Fruit fly (Drosophila melanogaster) Kc167 (cell line): ENCODE results near the gene Tgt.

Source experiments
- Myc ChIP-seq: fragments of >200 bp; optimal IDR thresholded peaks from 2 replicates; lab custom pipeline; 2017; ENCODE audit warnings: missing external identifiers
- Sin3A ChIP-seq: fragments of >200 bp; optimal IDR thresholded peaks from 2 replicates; lab custom pipeline; 2018; ENCODE audit warnings: missing external identifiers
- h ChIP-seq: fragments of >200 bp; optimal IDR thresholded peaks from 3 replicates; lab custom pipeline; 2018; ENCODE audit warnings: missing external identifiers
- insv ChIP-seq: fragments of >200 bp; optimal IDR thresholded peaks from 3 replicates; lab custom pipeline; 2018; ENCODE audit warnings: missing external identifiers
- psq ChIP-seq: fragments of >200 bp; optimal IDR thresholded peaks from 2 replicates; lab custom pipeline; 2017; ENCODE audit warnings: missing external identifiers
- ttk ChIP-seq: sonication (Bioruptor generic); optimal IDR thresholded peaks from 2 replicates; lab custom pipeline; 2017; ENCODE audit warnings: missing external identifiers

The Tgt gene

DNA sequence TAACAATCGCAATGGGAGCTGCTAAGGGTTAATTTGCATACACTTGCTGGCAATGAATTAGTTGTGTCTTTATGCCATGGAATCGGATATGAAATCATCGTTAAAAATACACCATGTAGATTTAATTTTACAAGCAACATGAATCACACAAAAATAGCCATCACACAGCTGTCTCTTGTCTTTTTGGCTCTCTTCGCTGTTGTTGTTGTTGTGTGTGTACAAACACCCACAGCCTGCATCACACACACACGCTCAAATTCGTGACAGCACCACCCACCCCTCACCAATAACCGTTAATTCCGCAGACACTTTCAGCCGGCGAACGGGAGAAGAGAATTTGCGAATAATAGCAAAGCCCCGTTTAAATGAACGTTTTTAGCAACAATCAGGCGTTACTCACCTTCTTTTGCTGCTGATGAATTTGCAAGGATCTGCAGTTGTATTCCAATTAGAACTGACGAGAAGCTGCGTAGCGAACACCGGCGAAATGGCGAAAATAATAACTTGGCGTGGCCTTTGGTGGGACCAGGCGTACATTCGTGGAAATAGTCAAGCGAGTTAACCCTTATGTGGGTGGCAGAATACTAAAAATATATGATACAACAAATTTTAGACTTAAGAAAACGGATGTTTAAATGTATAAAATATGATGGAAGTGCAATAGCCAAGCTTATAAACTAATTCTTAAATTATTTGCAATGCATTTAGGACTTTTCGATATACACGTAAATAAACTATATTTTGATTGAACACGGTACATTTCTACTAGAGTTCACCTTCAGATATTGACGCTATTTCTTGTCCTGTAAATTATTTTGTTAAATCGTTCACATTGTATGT is 26.0 kb upstream of the Tgt start, which contains the start of gene capt:
capt (minus strand) TSS at position 584 of the 840 bp plus-strand sequence.
- no peak for TF ChIP-seq ttk
- TF ChIP-seq insv (lab: Kevin White, UChicago): no peak
- TF ChIP-seq h (lab: Kevin White, UChicago): no peak
- peak; percentile 89 for TF ChIP-seq Sin3A (lab: Kevin White, UChicago)
- no peak for TF ChIP-seq psq (lab: Kevin White, UChicago)

DNA sequence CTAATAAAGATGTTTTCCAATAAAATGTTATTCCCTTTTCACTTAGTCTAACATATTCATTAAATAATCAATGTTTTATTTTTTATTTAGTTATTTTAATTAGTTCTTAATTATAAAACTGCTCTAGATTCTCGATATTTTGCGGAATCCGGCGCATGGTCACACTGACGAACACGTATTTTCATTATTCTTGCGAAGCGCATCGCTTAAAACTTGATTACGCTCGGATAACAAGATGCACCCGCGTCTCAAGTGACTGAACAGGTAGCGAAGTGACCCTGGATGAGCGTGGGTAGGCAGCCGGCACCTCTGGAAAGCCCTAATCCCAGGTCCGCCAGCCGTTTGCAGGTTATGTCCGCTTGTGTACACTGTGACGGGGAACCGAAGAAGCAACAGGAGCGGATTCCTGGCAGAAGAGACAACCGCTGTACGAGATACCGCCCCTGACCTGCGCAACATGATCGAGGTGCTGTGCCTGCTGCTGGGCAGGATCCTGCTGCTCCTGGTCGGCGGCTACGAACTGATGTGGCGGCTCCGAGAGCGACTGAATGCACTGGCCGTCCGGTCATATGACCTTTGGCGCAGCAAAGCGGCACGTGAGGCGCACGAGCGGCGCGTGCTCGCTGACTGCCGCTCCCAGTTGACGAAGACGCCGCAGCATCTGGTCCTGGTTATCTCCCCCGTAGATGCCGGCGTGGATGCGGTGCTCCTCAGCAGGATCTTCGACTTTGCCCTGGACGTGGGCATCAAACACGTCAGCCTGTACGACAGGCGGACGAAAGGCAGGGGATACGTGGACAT is 25.1 kb upstream of the Tgt start, which contains the start of gene Tango14:
Tango14 (plus strand) TSS at position 143 of the 801 bp plus-strand sequence.
- TF ChIP-seq Myc (lab: Kevin White, UChicago) (no peak), insv (lab: Kevin White, UChicago) (no peak), Sin3A (lab: Kevin White, UChicago) (no peak), psq (lab: Kevin White, UChicago) (no peak), h (lab: Kevin White, UChicago) (no peak), ttk (no peak)

DNA sequence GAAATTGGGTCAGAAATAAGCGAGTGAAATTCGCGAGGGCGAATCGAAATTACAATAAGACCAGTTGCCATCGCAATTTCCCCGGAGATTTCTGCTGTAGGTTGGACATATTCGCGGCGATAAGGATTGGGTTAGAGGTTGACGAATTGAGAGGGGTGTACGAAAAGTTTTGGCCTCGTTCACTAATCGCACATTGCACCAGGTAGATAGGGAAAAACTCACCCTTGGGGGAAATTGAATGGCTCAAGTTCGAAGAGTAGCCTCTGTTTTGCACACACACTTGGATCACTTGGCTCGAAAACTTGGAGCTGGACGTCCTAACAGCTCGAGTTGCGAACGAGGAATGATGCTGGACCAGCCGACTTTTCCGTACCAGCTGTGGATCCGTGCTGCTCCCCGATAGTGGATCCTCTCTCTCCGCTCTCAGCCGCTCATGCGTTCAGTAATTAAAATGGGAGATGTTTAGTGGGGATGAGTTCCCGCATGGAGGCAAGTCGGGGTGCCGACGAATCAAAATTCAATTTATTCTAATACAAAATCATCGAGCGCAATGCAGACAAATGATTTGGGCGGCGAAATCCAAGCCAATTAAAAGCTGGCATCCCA is 20.2 kb upstream of the Tgt start, which contains the start of gene CG5080:
CG5080 (minus strand) TSS at position 349 of the 606 bp plus-strand sequence.
- no peak for TF ChIP-seq ttk
- no peak for TF ChIP-seq psq (lab: Kevin White, UChicago)
- TF ChIP-seq Myc (lab: Kevin White, UChicago): no peak
- TF ChIP-seq h (lab: Kevin White, UChicago): no peak
- TF ChIP-seq Sin3A (lab: Kevin White, UChicago): no peak
- no peak for TF ChIP-seq insv (lab: Kevin White, UChicago)

DNA sequence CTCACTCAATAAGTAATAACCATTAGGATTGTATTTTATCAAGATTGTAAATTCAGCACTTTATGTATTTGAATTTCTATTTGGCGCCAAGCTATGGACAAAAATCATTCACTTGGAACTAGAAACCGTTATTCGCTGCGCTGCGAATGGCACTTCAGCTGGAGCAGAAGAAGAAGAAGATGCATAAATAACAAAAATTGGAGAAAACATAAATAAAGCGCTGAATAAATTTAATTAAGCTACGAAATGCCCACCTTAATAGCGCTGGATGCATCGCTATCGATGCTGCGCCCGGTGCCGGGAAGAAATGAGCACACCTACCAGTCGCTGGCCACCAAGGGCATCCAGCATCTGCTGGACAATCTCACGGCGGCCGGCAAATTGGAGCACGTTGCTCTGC is 19.6 kb upstream of the Tgt start, which contains the start of gene IntS14:
IntS14 (plus strand) TSS at position 150 of the 400 bp plus-strand sequence.
- TF ChIP-seq psq (lab: Kevin White, UChicago) (no peak), h (lab: Kevin White, UChicago) (no peak), Myc (lab: Kevin White, UChicago) (no peak), insv (lab: Kevin White, UChicago) (no peak)

DNA sequence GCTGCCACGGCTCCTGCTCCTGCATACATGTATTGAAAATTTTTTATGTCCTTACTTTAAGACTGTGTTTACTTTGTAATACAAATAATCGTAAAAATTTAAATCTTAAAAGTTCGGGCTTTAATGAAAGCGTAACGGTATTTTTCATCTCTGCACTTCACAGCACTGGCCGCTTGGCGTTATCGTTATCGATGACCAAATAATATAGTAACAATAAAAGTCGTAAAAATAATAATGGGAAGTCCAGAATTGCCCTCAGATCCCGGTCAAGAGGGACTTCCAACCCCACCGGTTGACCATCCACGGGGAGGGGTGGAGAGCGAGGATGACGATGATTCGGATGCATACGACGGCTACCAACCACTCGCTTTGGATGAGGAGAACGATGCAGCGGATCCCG is 17.5 kb upstream of the Tgt start, which contains the start of gene CG14341:
CG14341 (plus strand) TSS at position 181 of the 400 bp plus-strand sequence.
- TF ChIP-seq Myc (lab: Kevin White, UChicago): no peak
- TF ChIP-seq insv (lab: Kevin White, UChicago): no peak
- no peak for TF ChIP-seq Sin3A (lab: Kevin White, UChicago)
- no peak for TF ChIP-seq ttk
- no peak for TF ChIP-seq psq (lab: Kevin White, UChicago)
- TF ChIP-seq h (lab: Kevin White, UChicago): no peak

DNA sequence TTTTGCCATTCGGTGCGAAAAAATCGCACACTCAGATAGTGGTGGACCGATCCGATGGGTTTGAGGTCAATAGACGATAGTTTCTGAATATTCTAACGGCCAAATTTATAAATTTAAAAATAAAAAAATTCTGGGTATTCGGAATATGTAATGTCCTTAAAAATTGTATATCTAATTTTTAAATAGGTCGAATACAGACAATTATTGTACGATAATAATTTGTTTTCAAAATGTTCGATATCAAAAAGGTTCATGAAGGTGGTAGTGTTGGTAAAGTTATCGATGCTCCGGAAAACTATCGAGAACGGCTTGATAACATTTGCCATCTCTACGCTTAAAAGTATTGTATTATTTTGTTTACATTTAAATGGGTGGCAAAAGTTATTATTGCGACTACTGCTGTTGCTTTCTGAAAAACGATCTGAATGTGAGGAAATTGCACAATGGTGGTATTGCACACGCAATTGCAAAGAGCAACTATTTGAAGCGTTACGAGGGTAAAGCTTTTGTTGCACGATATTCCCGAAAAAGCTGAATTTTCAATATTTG is 13.9 kb upstream of the Tgt start, which contains the start of the genes CG31922 and Plap:
CG31922 (plus strand) TSS at position 315 of the 549 bp plus-strand sequence.
Plap (minus strand) TSS at position 499 of the 549 bp plus-strand sequence.
- TF ChIP-seq Myc (lab: Kevin White, UChicago) (no peak), ttk (no peak), Sin3A (lab: Kevin White, UChicago) (no peak), h (lab: Kevin White, UChicago) (no peak), psq (lab: Kevin White, UChicago) (no peak), insv (lab: Kevin White, UChicago) (no peak)

DNA sequence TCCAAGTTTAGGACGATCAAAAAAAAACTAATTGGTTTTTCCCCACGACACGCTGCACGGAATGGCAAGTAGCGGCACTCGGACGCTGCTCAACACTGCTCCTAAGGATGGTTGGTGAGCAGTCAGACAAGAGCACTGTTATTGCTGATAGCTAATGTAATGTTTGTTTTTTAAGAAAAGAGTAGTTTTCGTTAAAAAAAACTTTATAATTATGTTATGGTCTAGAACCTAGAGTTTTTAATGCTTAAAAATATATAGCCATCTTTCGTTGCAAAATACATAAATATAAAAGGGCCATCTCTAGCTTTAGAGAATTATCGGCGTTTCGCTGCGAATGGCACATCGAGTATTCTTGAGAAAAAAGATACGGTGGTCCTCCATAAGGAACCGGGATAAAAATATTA is 11.2 kb upstream of the Tgt start, which contains the start of the genes Charon and CG4887:
Charon (minus strand) TSS at position 102 of the 404 bp plus-strand sequence.
CG4887 (plus strand) TSS at position 306 of the 404 bp plus-strand sequence.
- no peak for TF ChIP-seq insv (lab: Kevin White, UChicago)
- no peak for TF ChIP-seq ttk
- TF ChIP-seq Sin3A (lab: Kevin White, UChicago): no peak
- no peak for TF ChIP-seq h (lab: Kevin White, UChicago)
- no peak for TF ChIP-seq Myc (lab: Kevin White, UChicago)
- TF ChIP-seq psq (lab: Kevin White, UChicago): no peak

DNA sequence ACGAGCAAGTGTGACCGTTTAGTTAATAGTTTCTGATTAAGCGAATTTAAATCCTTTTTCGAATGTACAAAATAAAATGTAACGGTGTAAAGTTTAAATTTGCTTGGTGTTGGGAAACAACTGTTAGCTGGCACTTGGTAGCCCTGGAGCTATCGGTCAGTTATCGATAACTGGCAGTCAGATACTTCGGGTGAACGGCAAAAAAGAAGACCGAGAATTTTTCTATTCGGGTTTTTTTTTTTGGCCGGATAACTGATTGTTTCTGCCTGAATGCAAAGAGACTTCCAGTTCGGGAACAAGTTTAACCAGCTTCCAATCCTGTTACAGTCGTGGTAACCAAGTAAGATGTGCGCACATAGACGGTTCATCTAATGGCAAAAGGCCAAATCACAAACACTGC is 6.3 kb upstream of the Tgt start, which contains the start of gene CG4896:
CG4896 (plus strand) TSS at position 169 of the 400 bp plus-strand sequence.
- TF ChIP-seq insv (lab: Kevin White, UChicago) (no peak), Sin3A (lab: Kevin White, UChicago) (no peak), ttk (no peak), Myc (lab: Kevin White, UChicago) (no peak), psq (lab: Kevin White, UChicago) (no peak), h (lab: Kevin White, UChicago) (no peak)

DNA sequence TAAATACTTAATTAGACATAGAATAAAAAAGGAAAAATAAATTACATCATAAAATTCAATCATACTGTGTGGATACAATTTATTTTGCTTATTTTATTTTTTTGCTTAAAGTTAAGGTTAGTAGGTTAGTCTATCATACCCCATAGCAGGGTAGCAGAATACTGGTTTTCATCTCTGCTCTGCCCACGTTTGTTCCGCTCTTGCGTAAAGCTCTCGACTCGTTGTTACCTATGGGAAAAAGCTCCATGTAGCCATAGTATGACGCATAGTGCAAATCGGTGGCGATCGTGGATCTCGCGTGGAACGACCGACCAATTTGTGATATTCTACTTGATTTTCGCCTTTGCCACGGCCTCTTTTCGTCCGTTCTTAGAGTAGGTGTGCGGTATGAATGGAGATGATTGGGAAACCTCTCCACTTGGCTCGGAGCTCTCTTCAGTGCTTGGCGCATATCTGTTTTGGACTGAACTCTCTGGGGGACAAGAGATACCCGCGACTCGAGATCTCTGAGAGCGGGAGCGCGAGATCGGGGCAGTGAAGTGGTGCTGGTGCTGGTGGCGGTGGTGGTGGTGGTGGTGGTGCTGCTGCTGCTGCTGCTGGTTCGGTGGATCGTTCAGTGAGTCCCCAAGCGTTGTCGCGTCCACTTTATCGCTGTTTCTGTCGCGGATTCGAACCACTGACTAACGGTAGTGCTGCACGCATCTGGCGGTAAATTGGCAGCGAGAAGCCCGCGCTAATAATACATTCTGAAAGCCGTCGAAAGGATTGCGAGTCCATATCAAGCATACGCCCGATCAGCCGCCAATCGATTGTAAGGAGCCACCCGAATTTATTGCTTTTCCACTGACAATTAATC is 2.0 kb downstream of the Tgt start, which contains the start of gene CG5001:
CG5001 (plus strand) TSS at position 116 of the 856 bp plus-strand sequence.
- TF ChIP-seq ttk: no peak
- TF ChIP-seq insv (lab: Kevin White, UChicago): no peak
- TF ChIP-seq Myc (lab: Kevin White, UChicago): no peak
- TF ChIP-seq h (lab: Kevin White, UChicago): no peak
- no peak for TF ChIP-seq Sin3A (lab: Kevin White, UChicago)
- no peak for TF ChIP-seq psq (lab: Kevin White, UChicago)
